Fruit fly (Drosophila melanogaster) whole organism, embryonic: Measurements from ENCODE around the gene Gycbeta100B.

Source experiments
- BtbVII ChIP-seq: fragments of 200-800 bp; sonication (Bioruptor generic); optimal IDR thresholded peaks from 3 replicates; lab custom pipeline; 2017; ENCODE audit warnings: missing biosample characterization, mild to moderate bottlenecking, missing genetic modification characterization
- CG12299 ChIP-seq: fragments of 200-800 bp; sonication (Bioruptor generic); optimal IDR thresholded peaks from 2 replicates; lab custom pipeline; 2018; ENCODE audit warnings: missing biosample characterization, mild to moderate bottlenecking, missing genetic modification characterization
- CG13296 ChIP-seq: fragments of 200-800 bp; sonication (Bioruptor generic); optimal IDR thresholded peaks from 3 replicates; lab custom pipeline; 2018; ENCODE audit warnings: missing biosample characterization, mild to moderate bottlenecking, missing genetic modification characterization
- CG14441 ChIP-seq: fragments of 200-800 bp; sonication (Bioruptor generic); IDR thresholded peaks from 2 replicates; pipeline ENCODE4 v1.3.6; 2022; ENCODE audit warnings: missing biosample characterization, missing genetic modification characterization
- CG17359 ChIP-seq: fragments of 200-800 bp; sonication (Bioruptor generic); optimal IDR thresholded peaks from 3 replicates; lab custom pipeline; 2018; ENCODE audit warnings: missing biosample characterization, mild to moderate bottlenecking, missing genetic modification characterization, moderate library complexity
- CG18011 ChIP-seq: fragments of 200-800 bp; sonication (Bioruptor generic); optimal IDR thresholded peaks from 2 replicates; lab custom pipeline; 2017; ENCODE audit warnings: missing biosample characterization, missing genetic modification characterization, mild to moderate bottlenecking, moderate library complexity, missing genotype
- CG18599 ChIP-seq: fragments of 200-800 bp; sonication (Bioruptor generic); optimal IDR thresholded peaks from 3 replicates; lab custom pipeline; 2017; ENCODE audit warnings: missing biosample characterization, missing genetic modification characterization, mild to moderate bottlenecking, moderate library complexity, missing genetic modification reagents
- CG2202 ChIP-seq: fragments of 200-800 bp; sonication (Bioruptor generic); optimal IDR thresholded peaks from 2 replicates; lab custom pipeline; 2018; ENCODE audit warnings: missing biosample characterization, mild to moderate bottlenecking, missing genetic modification characterization
- CG3838 ChIP-seq: fragments of 200-800 bp; sonication (Bioruptor generic); optimal IDR thresholded peaks from 3 replicates; lab custom pipeline; 2016; ENCODE audit warnings: missing biosample characterization, missing genetic modification characterization
- CG4328 ChIP-seq: fragments of 200-800 bp; sonication (Bioruptor generic); optimal IDR thresholded peaks from 3 replicates; lab custom pipeline; 2017; ENCODE audit warnings: missing biosample characterization, missing genetic modification reagents, missing genetic modification characterization
- CG7987 ChIP-seq: fragments of 200-800 bp; sonication (Bioruptor generic); optimal IDR thresholded peaks from 2 replicates; lab custom pipeline; 2018; ENCODE audit warnings: missing biosample characterization, mild to moderate bottlenecking, missing genetic modification characterization, moderate library complexity
- CG8359 ChIP-seq: fragments of 200-800 bp; sonication (Bioruptor generic); optimal IDR thresholded peaks from 2 replicates; lab custom pipeline; 2017; ENCODE audit warnings: missing biosample characterization, mild to moderate bottlenecking, missing genetic modification characterization, borderline replicate concordance
- CG8478 ChIP-seq: fragments of >200 bp; optimal IDR thresholded peaks from 2 replicates; lab custom pipeline; 2018
- CG8924 ChIP-seq: fragments of 200-800 bp; optimal IDR thresholded peaks from 3 replicates; lab custom pipeline; 2019; ENCODE audit warnings: missing biosample characterization, mild to moderate bottlenecking, missing genetic modification characterization, moderate library complexity
- CG9215 ChIP-seq: fragments of 200-800 bp; sonication (Bioruptor generic); IDR thresholded peaks from 2 replicates; pipeline ENCODE4 v1.3.6; 2022; ENCODE audit warnings: missing biosample characterization, missing genetic modification characterization
- CG9437 ChIP-seq: fragments of 200-800 bp; sonication (Bioruptor generic); optimal IDR thresholded peaks from 2 replicates; lab custom pipeline; 2018; ENCODE audit warnings: missing biosample characterization, mild to moderate bottlenecking, missing genetic modification characterization
- D19B ChIP-seq: fragments of 200-800 bp; sonication (Bioruptor generic); optimal IDR thresholded peaks from 2 replicates; lab custom pipeline; 2017; ENCODE audit warnings: missing biosample characterization, mild to moderate bottlenecking, missing genetic modification characterization
- Dbx ChIP-seq: fragments of 200-800 bp; sonication (Bioruptor generic); IDR thresholded peaks from 3 replicates; pipeline ENCODE4 v1.3.6; 2022; ENCODE audit warnings: missing biosample characterization, missing genetic modification characterization
- Dek ChIP-seq: fragments of 200-800 bp; sonication (Bioruptor generic); optimal IDR thresholded peaks from 3 replicates; lab custom pipeline; 2019; ENCODE audit warnings: missing biosample characterization, mild to moderate bottlenecking, missing genetic modification characterization, moderate library complexity
- Dip2 ChIP-seq: fragments of 200-800 bp; sonication (Bioruptor generic); IDR thresholded peaks from 2 replicates; pipeline ENCODE4 v1.3.6; 2022; ENCODE audit warnings: missing biosample characterization, missing genetic modification characterization
- Doc3 ChIP-seq: fragments of 200-800 bp; sonication (Bioruptor generic); IDR thresholded peaks from 3 replicates; pipeline ENCODE4 v1.3.6; 2022; ENCODE audit warnings: missing biosample characterization, missing genetic modification characterization; ENCODE audit not compliant: partially characterized antibody
- E2f2 ChIP-seq: fragments of 200-800 bp; sonication (Bioruptor generic); IDR thresholded peaks from 2 replicates; pipeline ENCODE4 v1.3.6; 2022; ENCODE audit warnings: missing biosample characterization, missing genetic modification characterization
- MTF-1 ChIP-seq: fragments of 200-800 bp; sonication (Bioruptor generic); optimal IDR thresholded peaks from 2 replicates; lab custom pipeline; 2018; ENCODE audit warnings: missing biosample characterization, mild to moderate bottlenecking, missing genetic modification characterization, borderline replicate concordance
- Med ChIP-seq: fragments of 200-800 bp; sonication (Bioruptor generic); peaks from one replicate; lab custom pipeline; 2016; ENCODE audit warnings: missing biosample characterization, missing genetic modification characterization, mild to moderate bottlenecking, inconsistent platforms, moderate library complexity
- Meics ChIP-seq: fragments of 200-800 bp; sonication (Bioruptor generic); optimal IDR thresholded peaks from 2 replicates; lab custom pipeline; 2017; ENCODE audit warnings: missing biosample characterization, mild to moderate bottlenecking, missing genetic modification characterization
- Taf1 ChIP-seq: fragments of 200-800 bp; sonication (Bioruptor generic); IDR thresholded peaks from 2 replicates; pipeline ENCODE4 v1.3.6; 2022; ENCODE audit warnings: missing biosample characterization, missing genetic modification characterization
- Vsx1 ChIP-seq: fragments of 200-800 bp; sonication (Bioruptor generic); optimal IDR thresholded peaks from 2 replicates; lab custom pipeline; 2017; ENCODE audit warnings: missing biosample characterization, mild to moderate bottlenecking, missing genetic modification characterization, missing genetic modification reagents
- Xrp1 ChIP-seq: fragments of 200-800 bp; sonication (Bioruptor generic); IDR thresholded peaks from 2 replicates; pipeline ENCODE4 v1.3.6; 2022; ENCODE audit warnings: missing biosample characterization, missing genetic modification characterization
- cad ChIP-seq: fragments of >200 bp; optimal IDR thresholded peaks from 2 replicates; lab custom pipeline; 2017; ENCODE audit warnings: missing biosample characterization, missing genetic modification characterization
- corto ChIP-seq: fragments of 200-800 bp; sonication (Bioruptor generic); optimal IDR thresholded peaks from 2 replicates; lab custom pipeline; 2016; ENCODE audit warnings: missing biosample characterization, mild to moderate bottlenecking, missing genetic modification characterization, moderate library complexity
- croc ChIP-seq: fragments of 200-800 bp; sonication (Bioruptor generic); conservative IDR thresholded peaks from 3 replicates; pipeline ENCODE4 v1.3.6; 2022; ENCODE audit warnings: missing biosample characterization, missing genetic modification characterization
- cwo ChIP-seq: fragments of 200-800 bp; sonication (Bioruptor generic); optimal IDR thresholded peaks from 3 replicates; lab custom pipeline; 2017; ENCODE audit warnings: missing biosample characterization, missing genetic modification characterization, mild to moderate bottlenecking, moderate library complexity, missing genetic modification reagents
- fru ChIP-seq: fragments of >200 bp; optimal IDR thresholded peaks from 2 replicates; lab custom pipeline; 2017
- ftz-f1 ChIP-seq: fragments of 200-800 bp; sonication (Bioruptor generic); optimal IDR thresholded peaks from 2 replicates; lab custom pipeline; 2016; ENCODE audit warnings: missing biosample characterization, missing genetic modification characterization
- gcm ChIP-seq: fragments of 200-800 bp; sonication (Bioruptor generic); optimal IDR thresholded peaks from 2 replicates; lab custom pipeline; 2019; ENCODE audit warnings: missing biosample characterization, mild to moderate bottlenecking, missing genetic modification characterization, moderate library complexity
- kni ChIP-seq: fragments of 200-800 bp; sonication (Bioruptor generic); optimal IDR thresholded peaks from 3 replicates; lab custom pipeline; 2017; ENCODE audit warnings: mild to moderate bottlenecking, missing biosample characterization, missing genetic modification reagents, missing genetic modification characterization
- lov ChIP-seq, 2 experiments: fragments of 200-800 bp in 1 of 2; fragments of >200 bp in 1 of 2; sonication (Bioruptor generic) in 1 of 2; IDR thresholded peaks in 1 of 2; optimal IDR thresholded peaks in 1 of 2; 2 replicates in 1 of 2; 3 replicates in 1 of 2; pipeline versions ENCODE4 v1.3.6 to Lab custom; 2017 to 2022; ENCODE audit warnings: missing biosample characterization in 1 of 2, missing genetic modification characterization in 1 of 2
- nerfin-2 ChIP-seq: fragments of 200-800 bp; sonication (Bioruptor generic); IDR thresholded peaks from 2 replicates; pipeline ENCODE4 v1.3.6; 2022; ENCODE audit warnings: missing biosample characterization, missing genetic modification characterization; ENCODE audit not compliant: partially characterized antibody
- pb ChIP-seq: fragments of 200-800 bp; sonication (Bioruptor generic); optimal IDR thresholded peaks from 3 replicates; lab custom pipeline; 2016; ENCODE audit warnings: missing biosample characterization, missing genetic modification characterization
- pnt ChIP-seq: fragments of 200-800 bp; sonication (Bioruptor generic); optimal IDR thresholded peaks from 3 replicates; lab custom pipeline; 2016; ENCODE audit warnings: missing biosample characterization, missing genetic modification characterization
- ranshi ChIP-seq: fragments of 200-800 bp; sonication (Bioruptor generic); IDR thresholded peaks from 2 replicates; pipeline ENCODE4 v1.3.6; 2022; ENCODE audit warnings: missing biosample characterization, missing genetic modification characterization
- repo ChIP-seq: fragments of 200-800 bp; sonication (Bioruptor generic); optimal IDR thresholded peaks from 2 replicates; lab custom pipeline; 2016; ENCODE audit warnings: missing biosample characterization, missing genetic modification characterization
- run ChIP-seq: fragments of 200-800 bp; sonication (Bioruptor generic); optimal IDR thresholded peaks from 3 replicates; lab custom pipeline; 2018; ENCODE audit warnings: missing biosample characterization, mild to moderate bottlenecking, missing genetic modification characterization
- sim ChIP-seq: fragments of 200-800 bp; sonication (Bioruptor generic); IDR thresholded peaks from 2 replicates; pipeline ENCODE4 v1.3.6; 2022; ENCODE audit warnings: missing biosample characterization, missing genetic modification characterization
- sqz ChIP-seq: fragments of 200-800 bp; sonication (Bioruptor generic); optimal IDR thresholded peaks from 3 replicates; lab custom pipeline; 2018; ENCODE audit warnings: missing biosample characterization, mild to moderate bottlenecking, missing genetic modification characterization
- ssp ChIP-seq: fragments of 200-800 bp; sonication (Bioruptor generic); IDR thresholded peaks from 2 replicates; pipeline ENCODE4 v1.3.6; 2022; ENCODE audit warnings: missing biosample characterization, missing genetic modification characterization
- wek ChIP-seq: fragments of 200-800 bp; sonication (Bioruptor generic); optimal IDR thresholded peaks from 3 replicates; lab custom pipeline; 2018; ENCODE audit warnings: missing biosample characterization, mild to moderate bottlenecking, missing genetic modification characterization, moderate library complexity
- zen ChIP-seq: fragments of 200-800 bp; sonication (Bioruptor generic); optimal IDR thresholded peaks from 3 replicates; lab custom pipeline; 2018; ENCODE audit warnings: missing biosample characterization, mild to moderate bottlenecking, missing genetic modification characterization, moderate library complexity
- zf30C ChIP-seq: fragments of 200-800 bp; sonication (Bioruptor generic); optimal IDR thresholded peaks from 3 replicates; lab custom pipeline; 2018; ENCODE audit warnings: missing biosample characterization, mild to moderate bottlenecking, missing genetic modification characterization

Gycbeta100B gene

dm6 chr3R:31221337-31222047 lies 87.3 kb downstream of the Gycbeta100B start (continued):
- TF ChIP-seq BtbVII (peak; percentile 8), CG4328 (peak; percentile 39), repo (GFP tag; lab: Kevin White, UChicago) (no peak), CG8478 (lab: Kevin White, UChicago) (peak; percentile 56), MTF-1 (GFP tag; lab: Kevin White, UChicago) (peak; percentile 15), CG12299 (no peak), D19B (GFP tag; lab: Kevin White, UChicago) (no peak), sqz (GFP tag; lab: Kevin White, UChicago) (peak; percentile 65), gcm (GFP tag; lab: Kevin White, UChicago) (peak; percentile 1), fru (lab: Kevin White, UChicago) (peak; percentile 17), wek (peak; percentile 20), sim (GFP tag; lab: Robert Waterston, UW) (no peak), cad (GFP tag; lab: Kevin White, UChicago) (peak; percentile 65), CG14441 (GFP tag; lab: Robert Waterston, UW) (no peak), CG9215 (GFP tag; lab: Robert Waterston, UW) (no peak), CG7987 (GFP tag; lab: Kevin White, UChicago) (peak; percentile 89), croc (no peak), Vsx1 (GFP tag; lab: Kevin White, UChicago) (peak; percentile 14), Xrp1 (GFP tag; lab: Robert Waterston, UW) (no peak), CG3838 (GFP tag; lab: Kevin White, UChicago) (no peak), lov (optimal IDR thresholded peaks at IDR 0.05; lab: Kevin White, UChicago) (no peak), lov (GFP tag; IDR thresholded peaks at IDR 0.05; lab: Robert Waterston, UW) (no peak), ftz-f1 (peak; percentile 38), corto (GFP tag; lab: Kevin White, UChicago) (peak; percentile 38), CG8924 (peak; percentile 43), zen (tag; lab: Kevin White, UChicago) (peak; percentile 3), cwo (peak; percentile 73), Med (GFP tag; lab: Kevin White, UChicago) (peak; percentile 48), CG17359 (tag; lab: Kevin White, UChicago) (peak; percentile 13), kni (peak; percentile 48), zf30C (GFP tag; lab: Kevin White, UChicago) (peak; percentile 83), CG13296 (GFP tag; lab: Kevin White, UChicago) (peak; percentile 34)
- TF ChIP-seq, all 482 proteins: peak for 40

DNA sequence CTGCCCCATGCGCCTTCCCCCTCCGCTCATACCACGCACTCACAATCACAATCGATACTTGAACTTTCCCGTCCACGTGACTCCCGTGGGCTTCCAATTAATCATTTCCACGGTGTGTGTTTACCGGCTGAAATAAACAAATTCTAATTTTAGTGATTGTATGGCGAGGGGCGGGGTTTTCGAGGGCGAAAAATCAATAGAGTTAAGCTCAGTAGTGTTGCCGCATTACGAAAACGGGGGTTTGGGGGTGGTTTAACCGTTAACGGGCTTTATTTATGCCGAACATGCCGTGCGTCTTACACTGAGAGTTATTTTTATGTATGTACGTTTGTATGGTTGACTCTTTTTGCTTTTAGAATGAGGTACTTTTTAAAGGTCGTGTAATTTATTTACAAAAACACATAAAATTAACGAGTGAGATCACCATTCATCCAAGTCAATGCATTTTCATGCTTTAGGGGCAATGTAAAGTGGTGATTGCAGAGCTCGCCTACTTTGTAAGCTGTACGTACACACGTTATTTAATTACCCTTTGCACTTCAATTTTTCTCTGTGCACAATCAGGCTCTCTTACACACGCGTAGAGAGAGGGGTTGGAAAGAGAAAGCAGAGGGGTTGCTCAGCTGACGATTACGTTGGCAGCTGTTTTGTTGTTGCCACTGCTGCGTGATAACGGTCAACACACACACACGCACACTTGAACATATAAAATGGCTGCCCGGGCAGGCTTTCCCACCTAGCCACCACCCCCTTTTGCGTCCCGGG lies 88.1 kb downstream of the Gycbeta100B start:
- TF ChIP-seq ssp (GFP tag; lab: Robert Waterston, UW): no peak
- peak; percentile 89 for TF ChIP-seq Meics
- TF ChIP-seq CG8359: peak; percentile 64
- TF ChIP-seq CG18011 (GFP tag; lab: Kevin White, UChicago): peak; percentile 63
- no peak for TF ChIP-seq Dip2 (GFP tag; lab: Robert Waterston, UW)
- peak; percentile 83 for TF ChIP-seq pnt
- no peak for TF ChIP-seq E2f2 (GFP tag; lab: Robert Waterston, UW)
- TF ChIP-seq CG2202 (tag; lab: Kevin White, UChicago): peak; percentile 68
- TF ChIP-seq CG18599 (GFP tag; lab: Kevin White, UChicago): peak; percentile 95
- TF ChIP-seq nerfin-2 (GFP tag; lab: Robert Waterston, UW): no peak
- no peak for TF ChIP-seq ranshi (GFP tag; lab: Robert Waterston, UW)
- TF ChIP-seq Dek: peak; percentile 85
- TF ChIP-seq pb (GFP tag; lab: Kevin White, UChicago): peak; percentile 86
- TF ChIP-seq CG9437 (GFP tag; lab: Kevin White, UChicago): peak; percentile 73
- TF ChIP-seq Doc3 (GFP tag; lab: Robert Waterston, UW): no peak
- TF ChIP-seq Dbx: no peak
- no peak for TF ChIP-seq Taf1
- peak; percentile 48 for TF ChIP-seq run (tag; lab: Kevin White, UChicago)
